Fruit fly (Drosophila melanogaster) whole organism, pupa: ENCODE results near the gene LysD.

Source experiments
- CG10348 ChIP-seq: fragments of 200-800 bp; sonication (Bioruptor generic); IDR thresholded peaks from 2 replicates; pipeline ENCODE4 v1.3.6; 2022; ENCODE audit warnings: missing biosample characterization, missing genetic modification characterization
- CG12605 ChIP-seq: fragments of 200-800 bp; sonication (Bioruptor generic); IDR thresholded peaks from 2 replicates; pipeline ENCODE4 v1.3.6; 2022; ENCODE audit warnings: missing biosample characterization, missing genetic modification characterization
- CG13204 ChIP-seq: fragments of 200-800 bp; sonication (Bioruptor generic); optimal IDR thresholded peaks from 2 replicates; lab custom pipeline; 2018; ENCODE audit warnings: missing biosample characterization, mild to moderate bottlenecking, missing genetic modification characterization, moderate library complexity
- CG14655 ChIP-seq: fragments of 200-800 bp; sonication (Bioruptor generic); optimal IDR thresholded peaks from 3 replicates; lab custom pipeline; 2017; ENCODE audit warnings: mild to moderate bottlenecking, missing biosample characterization, missing genetic modification reagents, missing genetic modification characterization
- CG15710 ChIP-seq: fragments of 200-800 bp; sonication (Bioruptor generic); optimal IDR thresholded peaks from 2 replicates; lab custom pipeline; 2018; ENCODE audit warnings: missing biosample characterization, mild to moderate bottlenecking, missing genetic modification characterization, moderate library complexity
- CG17806 ChIP-seq: fragments of 200-800 bp; sonication (Bioruptor generic); optimal IDR thresholded peaks from 2 replicates; lab custom pipeline; 2018; ENCODE audit warnings: missing biosample characterization, mild to moderate bottlenecking, missing genetic modification characterization, moderate library complexity
- CG32121 ChIP-seq: fragments of 200-800 bp; sonication (Bioruptor generic); IDR thresholded peaks from 2 replicates; pipeline ENCODE4 v1.3.6; 2022; ENCODE audit warnings: missing biosample characterization, missing genetic modification characterization
- CG34367 ChIP-seq: fragments of 200-800 bp; sonication (Bioruptor generic); optimal IDR thresholded peaks from 2 replicates; lab custom pipeline; 2018; ENCODE audit warnings: missing biosample characterization, mild to moderate bottlenecking, missing genetic modification characterization
- CG4496 ChIP-seq: fragments of 200-800 bp; sonication (Bioruptor generic); IDR thresholded peaks from 3 replicates; pipeline ENCODE4 v1.3.6; 2022; ENCODE audit warnings: missing biosample characterization, missing genetic modification characterization
- CG8159 ChIP-seq: fragments of 200-800 bp; sonication (Bioruptor generic); optimal IDR thresholded peaks from 3 replicates; lab custom pipeline; 2018; ENCODE audit warnings: missing biosample characterization, mild to moderate bottlenecking, missing genetic modification characterization, moderate library complexity
- CG8301 ChIP-seq: fragments of 200-800 bp; sonication (Bioruptor generic); optimal IDR thresholded peaks from 2 replicates; lab custom pipeline; 2018; ENCODE audit warnings: missing biosample characterization, mild to moderate bottlenecking, missing genetic modification characterization
- CG9948 ChIP-seq: fragments of 200-800 bp; sonication (Bioruptor generic); optimal IDR thresholded peaks from 2 replicates; lab custom pipeline; 2018; ENCODE audit warnings: missing biosample characterization, mild to moderate bottlenecking, missing genetic modification characterization, moderate library complexity
- D1 ChIP-seq: fragments of 200-800 bp; sonication (Bioruptor generic); optimal IDR thresholded peaks from 2 replicates; lab custom pipeline; 2018; ENCODE audit warnings: missing biosample characterization, mild to moderate bottlenecking, missing genetic modification characterization, moderate library complexity
- EcR ChIP-seq: fragments of 200-800 bp; sonication (Bioruptor generic); optimal IDR thresholded peaks from 3 replicates; lab custom pipeline; 2019; ENCODE audit warnings: missing biosample characterization, missing genetic modification characterization, mild to moderate bottlenecking, moderate library complexity, missing genetic modification reagents
- Ets98B ChIP-seq: fragments of 200-800 bp; sonication (Bioruptor generic); IDR thresholded peaks from 2 replicates; pipeline ENCODE4 v1.3.6; 2022; ENCODE audit warnings: missing biosample characterization, missing genetic modification characterization
- Pif1A ChIP-seq: fragments of 200-800 bp; sonication (Bioruptor generic); optimal IDR thresholded peaks from 3 replicates; lab custom pipeline; 2016; ENCODE audit warnings: missing biosample characterization, missing genetic modification characterization
- Pif1B ChIP-seq: fragments of 200-800 bp; sonication (Bioruptor generic); optimal IDR thresholded peaks from 3 replicates; lab custom pipeline; 2016; ENCODE audit warnings: missing biosample characterization, missing genetic modification characterization
- Snoo ChIP-seq: fragments of 200-800 bp; sonication (Bioruptor generic); optimal IDR thresholded peaks from 3 replicates; lab custom pipeline; 2017; ENCODE audit warnings: missing biosample characterization, mild to moderate bottlenecking, missing genetic modification characterization, inconsistent platforms
- fd96Ca ChIP-seq: fragments of 200-800 bp; sonication (Bioruptor generic); IDR thresholded peaks from 3 replicates; pipeline ENCODE4 v1.3.6; 2022; ENCODE audit warnings: missing biosample characterization, missing genetic modification characterization
- gl ChIP-seq: fragments of 200-800 bp; sonication (Bioruptor generic); optimal IDR thresholded peaks from 2 replicates; lab custom pipeline; 2018; ENCODE audit warnings: missing biosample characterization, mild to moderate bottlenecking, missing genetic modification characterization

The LysD gene

DNA sequence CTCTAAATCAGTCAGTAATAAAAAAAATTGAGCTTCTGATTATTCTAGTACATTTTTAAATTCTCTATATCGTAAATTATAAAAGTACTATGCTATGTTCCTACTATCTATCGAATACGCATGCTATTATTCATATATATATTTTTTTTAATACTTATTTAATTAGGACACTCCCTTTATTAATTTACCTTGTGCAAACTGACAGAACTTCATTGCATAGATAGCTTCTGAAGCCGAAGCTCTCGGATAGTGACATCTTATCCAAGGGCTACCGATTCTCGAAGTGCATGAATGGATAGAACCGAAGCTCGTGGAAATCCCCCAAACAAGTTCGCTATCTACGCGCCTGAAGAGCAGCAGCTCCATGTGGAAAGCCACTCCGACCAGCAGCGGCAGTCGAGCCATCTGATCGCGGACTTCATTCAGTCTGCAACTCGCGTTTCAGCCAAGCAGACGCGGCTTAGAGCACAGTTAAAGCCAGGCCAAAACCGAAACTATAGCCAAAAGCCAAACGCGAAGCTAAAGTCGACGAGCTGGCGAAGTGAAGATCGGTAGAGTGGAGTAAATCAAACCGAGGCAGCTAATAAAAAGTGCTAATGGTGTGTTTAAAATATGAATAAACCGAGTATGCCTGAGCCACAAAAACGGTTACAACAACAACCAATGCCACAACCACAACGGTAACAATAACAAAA, 10.5 kb downstream of the LysD start, which contains the start of gene mwh:
mwh (plus strand) TSS at position 430 of the 695 bp plus-strand sequence.
- TF ChIP-seq CG14655 (peak; percentile 31), CG34367 (no peak), CG8301 (tag; lab: Kevin White, UChicago) (peak; percentile 41)
- TF ChIP-seq, all 21 proteins: peak for 2

DNA sequence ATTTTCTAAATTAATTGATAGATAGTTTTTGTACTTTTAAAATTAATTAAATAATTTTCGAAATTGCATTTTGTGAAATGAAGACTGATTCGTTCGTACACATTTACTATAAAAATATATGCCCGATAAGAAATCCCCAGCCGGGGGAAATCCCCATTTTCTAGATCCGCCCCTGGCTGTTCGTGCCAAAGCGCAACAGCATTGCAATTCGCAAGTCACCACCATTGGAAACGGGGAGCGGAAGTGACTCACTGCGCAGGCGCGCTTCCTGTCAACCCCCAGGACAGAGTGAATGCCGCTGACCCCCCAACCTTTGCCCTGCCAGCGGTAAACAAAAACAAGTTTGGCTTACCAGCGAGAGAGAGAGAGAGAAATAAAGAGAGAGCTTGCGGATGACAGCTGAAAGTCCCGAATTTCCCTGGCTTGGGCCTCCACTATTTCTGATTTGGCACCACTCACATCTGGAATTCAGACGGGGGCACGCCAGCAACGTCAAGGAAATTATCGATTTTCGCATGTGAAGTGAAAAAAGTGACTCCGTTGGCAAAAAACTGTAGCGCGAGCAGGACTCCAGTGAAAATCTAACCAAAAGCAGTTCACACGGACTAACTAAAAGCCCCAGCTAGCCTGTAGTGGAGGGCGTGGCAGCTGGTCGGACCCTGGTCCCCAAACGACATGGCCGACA, 15.0 kb downstream of the LysD start, which contains the start of gene Aplip1:
Aplip1 (plus strand) TSS at position 450 of the 685 bp plus-strand sequence.
- TF ChIP-seq gl (tag; lab: Kevin White, UChicago) (no peak), CG4496 (GFP tag; lab: Robert Waterston, UW) (peak; percentile 39; the same call in 1 of the 3 replicates), fd96Ca (GFP tag; lab: Robert Waterston, UW) (0 out of 3 replicates have a peak, but pooled peaks have one; percentile 10), CG10348 (GFP tag; lab: Robert Waterston, UW) (no peak), CG12605 (GFP tag; lab: Robert Waterston, UW) (peak; percentile 31; the same call in 1 of the 2 replicates)

DNA sequence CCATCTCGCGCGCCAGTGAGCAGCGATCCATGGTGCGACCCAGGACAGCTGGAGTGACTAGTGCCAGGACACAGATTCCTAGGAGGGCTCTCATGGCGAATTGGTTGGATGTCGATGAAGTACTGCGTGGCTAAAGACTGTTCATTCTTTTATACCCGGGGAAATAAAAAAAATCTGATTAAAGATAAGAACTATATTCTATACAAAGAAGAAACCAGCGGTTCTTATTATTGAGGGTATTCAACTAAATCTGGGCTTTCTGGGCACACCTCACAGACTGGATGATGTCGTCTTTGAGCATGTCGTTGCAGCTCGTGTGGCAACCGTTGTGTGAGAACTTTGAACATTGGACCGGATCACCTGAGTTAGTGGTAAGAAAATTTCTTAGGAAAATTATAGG, 15.8 kb downstream of the LysD start, which contains the start of gene LysX:
LysX (minus strand) TSS at position 101 of the 400 bp plus-strand sequence.
- TF ChIP-seq EcR (GFP tag; lab: Kevin White, UChicago) (no peak), CG17806 (tag; lab: Kevin White, UChicago) (no peak), D1 (no peak), CG12605 (GFP tag; lab: Robert Waterston, UW) (no peak), Pif1A (GFP tag; lab: Kevin White, UChicago) (no peak), CG32121 (GFP tag; lab: Robert Waterston, UW) (no peak), CG15710 (tag; lab: Kevin White, UChicago) (no peak), CG9948 (tag; lab: Kevin White, UChicago) (no peak), CG4496 (GFP tag; lab: Robert Waterston, UW) (no peak), gl (tag; lab: Kevin White, UChicago) (no peak), Snoo (no peak), Pif1B (GFP tag; lab: Kevin White, UChicago) (no peak)

DNA sequence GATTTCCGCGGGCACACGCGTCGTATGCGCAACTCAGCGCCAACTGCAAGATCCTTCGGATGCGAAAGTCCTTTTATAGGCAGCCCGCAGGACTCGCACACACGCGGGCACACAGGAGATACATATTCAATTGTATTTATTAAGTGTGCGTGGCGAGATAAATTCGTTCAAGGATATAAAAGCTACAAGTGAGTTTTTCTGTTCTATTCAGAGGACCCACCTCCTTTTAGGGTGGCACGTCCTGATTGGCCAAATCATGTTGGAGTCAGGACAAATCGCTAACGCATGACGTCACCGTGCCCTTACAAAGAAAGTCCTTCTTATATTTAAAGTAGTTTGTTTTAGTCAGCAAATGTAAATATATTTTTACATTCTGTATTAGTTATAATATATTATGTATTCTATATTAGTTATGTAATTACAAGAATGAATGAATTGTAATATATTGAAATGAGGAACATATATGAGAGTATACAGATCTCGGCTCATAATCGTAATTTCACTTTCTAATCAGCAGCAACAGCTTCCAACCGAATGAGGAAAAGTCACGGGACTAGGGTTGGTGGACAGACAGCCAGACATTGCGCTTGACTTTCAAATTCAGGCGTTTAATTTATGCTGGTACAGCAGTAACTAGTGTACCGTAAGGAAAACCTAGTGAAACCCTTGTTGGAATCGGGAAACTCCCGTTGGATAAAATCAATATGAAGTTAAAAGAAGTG, 17.7 kb downstream of the LysD start, which contains the start of gene Trhn:
Trhn (minus strand) TSS at position 51 of the 722 bp plus-strand sequence.
- TF ChIP-seq D1 = no peak
- no peak for TF ChIP-seq Pif1A (GFP tag; lab: Kevin White, UChicago)
- no peak for TF ChIP-seq CG17806 (tag; lab: Kevin White, UChicago)
- no peak for TF ChIP-seq Ets98B
- TF ChIP-seq Snoo = no peak
- TF ChIP-seq CG15710 (tag; lab: Kevin White, UChicago) = no peak
- no peak for TF ChIP-seq CG14655
- TF ChIP-seq CG10348 (GFP tag; lab: Robert Waterston, UW) = no peak
- TF ChIP-seq gl (tag; lab: Kevin White, UChicago) = no peak
- no peak for TF ChIP-seq CG9948 (tag; lab: Kevin White, UChicago)

dm6 chr3L:1188936-1189659, 21.9 kb downstream of the LysD start, which contains the start of gene CG13912:
TSS of gene CG13912 (plus strand) at chr3L:1189588.
- TF ChIP-seq gl (tag; lab: Kevin White, UChicago) (peak; percentile 64), Pif1A (GFP tag; lab: Kevin White, UChicago) (no peak), CG13204 (GFP tag; lab: Kevin White, UChicago) (peak; percentile 38), CG10348 (GFP tag; lab: Robert Waterston, UW) (no peak), CG17806 (tag; lab: Kevin White, UChicago) (no peak), EcR (GFP tag; lab: Kevin White, UChicago) (peak; percentile 10), fd96Ca (GFP tag; lab: Robert Waterston, UW) (no peak), CG14655 (peak; percentile 13)

DNA sequence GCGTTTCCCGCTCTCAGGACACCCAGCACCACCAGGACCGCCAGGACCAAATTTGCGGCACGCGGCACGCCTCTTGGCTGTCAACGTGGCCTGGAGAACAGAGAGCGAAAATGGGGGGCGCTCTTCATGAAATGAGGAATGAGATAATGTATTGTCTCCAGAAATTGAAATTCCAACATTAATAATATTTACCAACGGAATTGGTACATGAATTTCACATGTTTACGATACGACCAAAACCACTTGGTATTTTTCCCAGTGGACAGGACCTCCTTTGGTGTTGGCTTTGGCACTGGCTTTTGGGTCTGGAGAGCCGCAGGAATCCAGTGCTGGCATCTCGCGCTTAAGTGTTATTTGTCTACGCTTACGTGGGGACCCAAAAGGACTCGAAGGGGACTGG, 27.5 kb downstream of the LysD start:
- TF ChIP-seq EcR (GFP tag; lab: Kevin White, UChicago) = no peak
- peak; percentile 46 for TF ChIP-seq CG15710 (tag; lab: Kevin White, UChicago)
- no peak for TF ChIP-seq CG8301 (tag; lab: Kevin White, UChicago)
- peak; percentile 17; the same call in 1 of the 2 replicates for TF ChIP-seq Ets98B
- TF ChIP-seq CG8159 (tag; lab: Kevin White, UChicago) = peak; percentile 12
- peak; percentile 49; the same call in 1 of the 3 replicates for TF ChIP-seq fd96Ca (GFP tag; lab: Robert Waterston, UW)
